Worm (Caenorhabditis elegans) whole organism, midembryonic: ENCODE measurements around the gene mlt-9.

Source experiments
- T22C8.4 ChIP-seq: fragments of 200-800 bp; sonication (Bioruptor generic); IDR thresholded peaks from 2 replicates; pipeline ENCODE4 v1.3.6; 2022; ENCODE audit warnings: missing genetic modification characterization, missing compliant biosample characterization
- flt-1 ChIP-seq: fragments of 200-800 bp; sonication (Bioruptor generic); IDR thresholded peaks from 2 replicates; pipeline ENCODE4 v1.3.6; 2022; ENCODE audit warnings: missing genetic modification characterization, missing compliant biosample characterization
- ref-1 ChIP-seq: fragments of 200-800 bp; sonication (Bioruptor generic); conservative IDR thresholded peaks from 2 replicates; pipeline ENCODE4 v1.3.6; 2022; ENCODE audit warnings: missing genetic modification reagents, missing genetic modification characterization, missing compliant biosample characterization
- ztf-23 ChIP-seq: fragments of 200-800 bp; sonication (Bioruptor generic); IDR thresholded peaks from 2 replicates; pipeline ENCODE4 v1.3.6; 2022; ENCODE audit warnings: missing genetic modification reagents, missing genetic modification characterization, missing compliant biosample characterization

DNA sequence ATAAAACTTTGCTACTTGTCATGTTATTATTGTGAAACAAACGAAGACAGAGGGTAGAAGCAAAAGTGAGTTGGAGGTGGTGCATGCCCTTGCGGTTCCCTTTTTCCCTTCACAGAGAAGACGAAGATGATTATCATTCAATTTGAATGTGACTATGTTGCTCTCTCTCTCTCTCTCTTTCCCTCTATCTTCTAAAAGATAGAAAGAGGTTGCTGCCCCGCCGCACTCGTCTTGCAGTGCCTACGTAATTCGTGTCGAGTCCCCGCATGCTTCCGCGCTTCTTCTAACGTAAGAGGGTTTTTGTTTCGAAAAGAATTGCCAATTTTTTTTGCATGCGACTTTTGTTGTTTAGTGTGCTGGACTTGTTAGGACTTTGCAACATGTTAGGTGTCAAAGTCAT, 20.6 kb upstream of the mlt-9 start:
- TF ChIP-seq ztf-23 (GFP tag; lab: Robert Waterston, UW) (no peak), ref-1 (GFP tag; lab: Robert Waterston, UW) (no peak), T22C8.4 (GFP tag; lab: Robert Waterston, UW) (no peak), flt-1 (GFP tag; lab: Robert Waterston, UW) (no peak)
